Fruit fly (Drosophila melanogaster): ENCODE data around the gene toc.

Gene toc

dm6 chr2L:3107988-3108678 lies 36.5 kb downstream of the toc start:
- TF ChIP-seq psq (optimal IDR thresholded peaks at IDR 0.05), result no peak
- no peak for TF ChIP-seq Myc (optimal IDR thresholded peaks at IDR 0.05)
- TF ChIP-seq h (optimal IDR thresholded peaks at IDR 0.05), result no peak
- TF ChIP-seq Sin3A (optimal IDR thresholded peaks at IDR 0.05), result no peak
- TF ChIP-seq insv (optimal IDR thresholded peaks at IDR 0.05), result no peak
- TF ChIP-seq ttk (optimal IDR thresholded peaks at IDR 0.05), result no peak

dm6 chr2L:3105895-3106294 lies 38.7 kb downstream of the toc start:
- TF ChIP-seq Sin3A (optimal IDR thresholded peaks at IDR 0.05), result no peak
- no peak for TF ChIP-seq ttk (optimal IDR thresholded peaks at IDR 0.05)
- TF ChIP-seq Myc (optimal IDR thresholded peaks at IDR 0.05), result no peak
- TF ChIP-seq psq (optimal IDR thresholded peaks at IDR 0.05), result no peak
- no peak for TF ChIP-seq insv (optimal IDR thresholded peaks at IDR 0.05)
- TF ChIP-seq h (optimal IDR thresholded peaks at IDR 0.05), result no peak

dm6 chr2L:3100812-3101211 lies 43.8 kb downstream of the toc start:
- TF ChIP-seq ttk (optimal IDR thresholded peaks at IDR 0.05) (no peak), h (optimal IDR thresholded peaks at IDR 0.05) (no peak), insv (optimal IDR thresholded peaks at IDR 0.05) (no peak), psq (optimal IDR thresholded peaks at IDR 0.05) (no peak), Myc (optimal IDR thresholded peaks at IDR 0.05) (no peak), Sin3A (optimal IDR thresholded peaks at IDR 0.05) (no peak)

- no peak for TF ChIP-seq Sin3A (optimal IDR thresholded peaks at IDR 0.05)
- no peak for TF ChIP-seq psq (optimal IDR thresholded peaks at IDR 0.05)
- no peak for TF ChIP-seq insv (optimal IDR thresholded peaks at IDR 0.05)
- no peak for TF ChIP-seq Myc (optimal IDR thresholded peaks at IDR 0.05)
- TF ChIP-seq ttk (optimal IDR thresholded peaks at IDR 0.05), result no peak
Measured at dm6 chr2L:3099930-3100329, 44.7 kb downstream of the toc start.

dm6 chr2L:3094901-3095777 lies 49.4 kb downstream of the toc start:
- no peak for TF ChIP-seq Sin3A (optimal IDR thresholded peaks at IDR 0.05)
- no peak for TF ChIP-seq insv (optimal IDR thresholded peaks at IDR 0.05)
- TF ChIP-seq psq (optimal IDR thresholded peaks at IDR 0.05), result no peak
- TF ChIP-seq ttk (optimal IDR thresholded peaks at IDR 0.05), result no peak
- TF ChIP-seq Myc (optimal IDR thresholded peaks at IDR 0.05), result no peak
- TF ChIP-seq h (optimal IDR thresholded peaks at IDR 0.05), result no peak

- TF ChIP-seq psq (optimal IDR thresholded peaks at IDR 0.05) (no peak), Myc (optimal IDR thresholded peaks at IDR 0.05) (no peak), ttk (optimal IDR thresholded peaks at IDR 0.05) (no peak), insv (optimal IDR thresholded peaks at IDR 0.05) (no peak), Sin3A (optimal IDR thresholded peaks at IDR 0.05) (no peak)
Measured at dm6 chr2L:3092535-3092934, 52.1 kb downstream of the toc start.

- TF ChIP-seq Myc (optimal IDR thresholded peaks at IDR 0.05) (no peak), insv (optimal IDR thresholded peaks at IDR 0.05) (no peak), psq (optimal IDR thresholded peaks at IDR 0.05) (no peak), h (optimal IDR thresholded peaks at IDR 0.05) (no peak), ttk (optimal IDR thresholded peaks at IDR 0.05) (no peak), Sin3A (optimal IDR thresholded peaks at IDR 0.05) (no peak)
Measured at dm6 chr2L:3090245-3090644, 54.3 kb downstream of the toc start.

- TF ChIP-seq h (optimal IDR thresholded peaks at IDR 0.05) (no peak), ttk (optimal IDR thresholded peaks at IDR 0.05) (no peak), psq (optimal IDR thresholded peaks at IDR 0.05) (no peak), Myc (optimal IDR thresholded peaks at IDR 0.05) (no peak), Sin3A (optimal IDR thresholded peaks at IDR 0.05) (no peak), insv (optimal IDR thresholded peaks at IDR 0.05) (no peak)
Measured at dm6 chr2L:3088238-3088874, 56.2 kb downstream of the toc start.

- TF ChIP-seq Myc (optimal IDR thresholded peaks at IDR 0.05) (no peak), Sin3A (optimal IDR thresholded peaks at IDR 0.05) (no peak), insv (optimal IDR thresholded peaks at IDR 0.05) (no peak), ttk (optimal IDR thresholded peaks at IDR 0.05) (no peak), h (optimal IDR thresholded peaks at IDR 0.05) (no peak), psq (optimal IDR thresholded peaks at IDR 0.05) (no peak)
Measured at dm6 chr2L:3086290-3086876, 58.2 kb downstream of the toc start.

dm6 chr2L:3083510-3083909 lies 61.1 kb downstream of the toc start:
- TF ChIP-seq insv (optimal IDR thresholded peaks at IDR 0.05) (no peak), psq (optimal IDR thresholded peaks at IDR 0.05) (no peak), Myc (optimal IDR thresholded peaks at IDR 0.05) (no peak), Sin3A (optimal IDR thresholded peaks at IDR 0.05) (no peak), h (optimal IDR thresholded peaks at IDR 0.05) (no peak), ttk (optimal IDR thresholded peaks at IDR 0.05) (no peak)

- TF ChIP-seq ttk (optimal IDR thresholded peaks at IDR 0.05) (no peak), h (optimal IDR thresholded peaks at IDR 0.05) (no peak), Myc (optimal IDR thresholded peaks at IDR 0.05) (no peak), psq (optimal IDR thresholded peaks at IDR 0.05) (no peak), insv (optimal IDR thresholded peaks at IDR 0.05) (no peak), Sin3A (optimal IDR thresholded peaks at IDR 0.05) (no peak)
Measured at dm6 chr2L:3082895-3083294, 61.7 kb downstream of the toc start.

Data from Kc167 (cell line).